Worm (Caenorhabditis elegans) whole organism, L4 larva: ENCODE measurements around the gene F14F9.4.

ENCODE experiments used
- F49E8.2 ChIP-seq: sonication (generic microtip); optimal IDR thresholded peaks from 2 replicates; lab custom pipeline; 2016; ENCODE audit warnings: missing compliant biosample characterization, mild to moderate bottlenecking, missing genetic modification characterization, borderline replicate concordance
- T26A8.4 ChIP-seq: fragments of 200-800 bp; sonication (Bioruptor generic); IDR thresholded peaks from 2 replicates; pipeline ENCODE4 v1.3.6; 2022; ENCODE audit warnings: missing genetic modification characterization, missing compliant biosample characterization
- Y105C5A.15 ChIP-seq: fragments of 200-800 bp; sonication (Bioruptor generic); IDR thresholded peaks from 2 replicates; pipeline ENCODE4 v1.3.6; 2022; ENCODE audit warnings: missing genetic modification characterization, missing compliant biosample characterization
- Y5F2A.4 ChIP-seq: fragments of 200-800 bp; sonication (Bioruptor generic); optimal IDR thresholded peaks from 2 replicates; lab custom pipeline; 2018; ENCODE audit warnings: mild to moderate bottlenecking, missing genetic modification characterization, missing compliant biosample characterization
- ZK337.2 ChIP-seq: fragments of 200-800 bp; sonication (Bioruptor generic); IDR thresholded peaks from 2 replicates; pipeline ENCODE4 v1.3.6; 2022; ENCODE audit warnings: missing genetic modification reagents, missing genetic modification characterization, missing compliant biosample characterization
- aha-1 ChIP-seq: fragments of 150-350 bp; peaks from one replicate; lab custom pipeline; 2014; ENCODE audit warnings: missing biosample characterization, missing genetic modification characterization
- aly-2 ChIP-seq: sonication (generic microtip); optimal IDR thresholded peaks from 2 replicates; lab custom pipeline; 2018; ENCODE audit warnings: missing biosample characterization, missing genetic modification characterization
- arid-1 ChIP-seq: fragments of 200-800 bp; sonication (Bioruptor generic); conservative IDR thresholded peaks from 2 replicates; pipeline ENCODE4 v1.3.6; 2022; ENCODE audit warnings: missing genetic modification reagents, missing genetic modification characterization, missing compliant biosample characterization
- ceh-20 ChIP-seq: fragments of 200-800 bp; sonication (Bioruptor generic); IDR thresholded peaks from 2 replicates; pipeline ENCODE4 v1.3.6; 2022; ENCODE audit warnings: missing genetic modification reagents, missing genetic modification characterization, missing compliant biosample characterization
- ceh-32 ChIP-seq: sonication (generic microtip); optimal IDR thresholded peaks from 2 replicates; lab custom pipeline; 2016; ENCODE audit warnings: mild to moderate bottlenecking, missing genetic modification characterization, missing compliant biosample characterization; ENCODE audit not compliant: poor library complexity
- ceh-44 ChIP-seq: fragments of 200-800 bp; sonication (Bioruptor generic); IDR thresholded peaks from 2 replicates; pipeline ENCODE4 v1.3.6; 2022; ENCODE audit warnings: missing genetic modification reagents, missing genetic modification characterization, missing compliant biosample characterization
- ceh-62 ChIP-seq: sonication (generic microtip); optimal IDR thresholded peaks from 2 replicates; lab custom pipeline; 2017; ENCODE audit warnings: missing biosample characterization, missing genetic modification characterization
- daf-12 ChIP-seq: fragments of 150-350 bp; optimal IDR thresholded peaks from 2 replicates; lab custom pipeline; 2014; ENCODE audit warnings: missing biosample characterization, missing genetic modification reagents, missing genetic modification characterization
- daf-16 ChIP-seq, 3 experiments: sonication (generic microtip); optimal IDR thresholded peaks; 2 replicates each; lab custom pipeline; 2016 to 2017; ENCODE audit warnings: missing genetic modification characterization in 3 of 3, missing genetic modification reagents in 3 of 3, mild to moderate bottlenecking in 2 of 3, missing compliant biosample characterization in 2 of 3, missing biosample characterization in 1 of 3, moderate library complexity in 1 of 3
- daf-8 ChIP-seq: fragments of 200-800 bp; sonication (Bioruptor generic); IDR thresholded peaks from 2 replicates; pipeline ENCODE4 v1.3.6; 2022; ENCODE audit warnings: missing genetic modification characterization, missing compliant biosample characterization
- dpl-1 ChIP-seq: fragments of 150-350 bp; optimal IDR thresholded peaks from 2 replicates; lab custom pipeline; 2014; ENCODE audit warnings: missing biosample characterization, missing genetic modification reagents, missing genetic modification characterization
- dve-1 ChIP-seq: sonication (generic microtip); optimal IDR thresholded peaks from 2 replicates; lab custom pipeline; 2017; ENCODE audit warnings: antibody characterized with exemption, mild to moderate bottlenecking, missing genetic modification characterization, missing compliant biosample characterization; ENCODE audit not compliant: insufficient read depth
- fkh-10 ChIP-seq: fragments of 150-350 bp; optimal IDR thresholded peaks from 2 replicates; lab custom pipeline; 2014; ENCODE audit warnings: missing biosample characterization, missing genetic modification reagents, missing genetic modification characterization
- fos-1 ChIP-seq: fragments of 150-350 bp; optimal IDR thresholded peaks from 2 replicates; lab custom pipeline; 2014; ENCODE audit warnings: missing biosample characterization, missing genetic modification characterization
- hlh-30 ChIP-seq: sonication (generic microtip); optimal IDR thresholded peaks from 2 replicates; lab custom pipeline; 2017; ENCODE audit warnings: antibody characterized with exemption, mild to moderate bottlenecking, missing genetic modification characterization, missing compliant biosample characterization; ENCODE audit not compliant: insufficient read depth
- lim-7 ChIP-seq: fragments of 200-800 bp; sonication (Bioruptor generic); IDR thresholded peaks from 2 replicates; pipeline ENCODE4 v1.3.6; 2022; ENCODE audit warnings: missing genetic modification characterization, missing compliant biosample characterization
- lir-3 ChIP-seq: sonication (generic microtip); optimal IDR thresholded peaks from 2 replicates; lab custom pipeline; 2016; ENCODE audit warnings: mild to moderate bottlenecking, missing genetic modification characterization, missing compliant biosample characterization
- mdl-1 ChIP-seq, 2 experiments: fragments of 150-350 bp in 1 of 2; sonication (generic microtip) in 1 of 2; optimal IDR thresholded peaks; 2 replicates each; lab custom pipeline; 2014 to 2017; ENCODE audit warnings: missing biosample characterization in 2 of 2, missing genetic modification characterization in 2 of 2
- mes-2 ChIP-seq: sonication (generic microtip); optimal IDR thresholded peaks from 2 replicates; lab custom pipeline; 2016; ENCODE audit warnings: missing genotype, mild to moderate bottlenecking, missing genetic modification characterization, missing compliant biosample characterization; ENCODE audit not compliant: poor library complexity, severe bottlenecking
- mxl-2 ChIP-seq: fragments of 200-800 bp; sonication (Bioruptor generic); conservative IDR thresholded peaks from 2 replicates; pipeline ENCODE4 v1.3.6; 2022; ENCODE audit warnings: missing genetic modification reagents, missing genetic modification characterization, missing compliant biosample characterization
- nhr-111 ChIP-seq: fragments of 200-800 bp; sonication (Bioruptor generic); optimal IDR thresholded peaks from 2 replicates; lab custom pipeline; 2018; ENCODE audit warnings: mild to moderate bottlenecking, missing genetic modification characterization, missing compliant biosample characterization
- nhr-28 ChIP-seq: fragments of 150-350 bp; optimal IDR thresholded peaks from 2 replicates; lab custom pipeline; 2014; ENCODE audit warnings: missing biosample characterization, missing genetic modification characterization
- pha-4 ChIP-seq, 2 experiments: fragments of 150-350 bp in 1 of 2; fragments of 200-800 bp in 1 of 2; sonication (Bioruptor generic) in 1 of 2; IDR thresholded peaks in 1 of 2; optimal IDR thresholded peaks in 1 of 2; 2 replicates each; pipeline versions ENCODE4 v1.3.6 to Lab custom; 2014 to 2022; ENCODE audit warnings: missing genetic modification characterization in 2 of 2, missing genetic modification reagents in 2 of 2, missing biosample characterization in 1 of 2, missing compliant biosample characterization in 1 of 2
- pqm-1 ChIP-seq: sonication (generic microtip); optimal IDR thresholded peaks from 2 replicates; lab custom pipeline; 2017; ENCODE audit warnings: missing biosample characterization, missing genetic modification characterization
- saeg-2 ChIP-seq: fragments of 200-800 bp; sonication (Bioruptor generic); IDR thresholded peaks from 2 replicates; pipeline ENCODE4 v1.3.6; 2022; ENCODE audit warnings: missing genetic modification reagents, missing genetic modification characterization, missing compliant biosample characterization
- unc-39 ChIP-seq: sonication (generic microtip); optimal IDR thresholded peaks from 2 replicates; lab custom pipeline; 2017; ENCODE audit warnings: missing biosample characterization, missing genetic modification characterization
- unc-62 ChIP-seq, 3 experiments: fragments of 150-350 bp in 1 of 3; sonication (generic microtip); optimal IDR thresholded peaks in 2 of 3; peaks in 1 of 3; 1 replicate in 1 of 3; 2 replicates in 2 of 3; lab custom pipeline; 2014 to 2017; ENCODE audit warnings: missing biosample characterization in 3 of 3, missing genetic modification characterization in 3 of 3, missing genetic modification reagents in 3 of 3, missing genotype in 1 of 3
- vab-7 ChIP-seq: fragments of 200-800 bp; sonication (Bioruptor generic); IDR thresholded peaks from 2 replicates; pipeline ENCODE4 v1.3.6; 2022; ENCODE audit warnings: missing genetic modification reagents, missing genetic modification characterization, missing compliant biosample characterization
- zag-1 ChIP-seq: fragments of 150-350 bp; optimal IDR thresholded peaks from 2 replicates; lab custom pipeline; 2014; ENCODE audit warnings: missing biosample characterization, missing genetic modification characterization
- zfp-2 ChIP-seq: sonication (generic microtip); optimal IDR thresholded peaks from 2 replicates; lab custom pipeline; 2016; ENCODE audit warnings: mild to moderate bottlenecking, missing genetic modification characterization, missing compliant biosample characterization

The F14F9.4 gene

DNA sequence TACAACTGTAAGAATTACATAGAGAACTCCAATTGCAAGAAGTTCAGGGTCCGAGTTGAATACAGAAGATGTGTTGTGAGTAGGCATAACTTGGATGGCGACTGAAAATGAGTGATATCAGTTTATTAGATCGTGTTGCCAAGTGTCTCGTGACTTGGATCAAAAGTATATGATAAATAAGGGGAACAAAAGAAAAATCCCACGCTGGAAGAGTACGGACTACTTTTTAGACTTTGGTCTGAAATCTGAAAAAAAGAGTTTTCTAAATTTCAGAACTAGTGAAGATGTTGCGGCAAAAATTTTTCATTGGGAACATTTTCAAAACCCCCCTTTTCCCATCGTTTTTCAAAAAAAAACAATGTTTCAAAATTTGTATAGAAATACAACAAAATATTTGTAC is 37.0 kb downstream of the F14F9.4 start, which contains the start of gene srt-64:
Gene srt-64, minus strand, starts transcription at position 101 of the 400 bp plus-strand sequence.
- TF ChIP-seq fkh-10 (GFP tag; lab: Kevin White, UChicago) (no peak), pha-4 (GFP tag; IDR thresholded peaks at IDR 0.05; lab: Robert Waterston, UW) (no peak), pha-4 (tag; optimal IDR thresholded peaks at IDR 0.05; lab: Kevin White, UChicago) (no peak), unc-62 (GFP tag; optimal IDR thresholded peaks at IDR 0.05 in 1 of 2; lab: Kevin White, UChicago) (peak in 1 of 2 experiments; percentile 25), unc-62 (tag; optimal IDR thresholded peaks at IDR 0.05; lab: Kevin White, UChicago) (no peak), F49E8.2 (tag; lab: Kevin White, UChicago) (no peak), zfp-2 (tag; lab: Kevin White, UChicago) (no peak), pqm-1 (tag; lab: Kevin White, UChicago) (no peak)
- TF ChIP-seq, all 104 proteins: peak for 1

DNA sequence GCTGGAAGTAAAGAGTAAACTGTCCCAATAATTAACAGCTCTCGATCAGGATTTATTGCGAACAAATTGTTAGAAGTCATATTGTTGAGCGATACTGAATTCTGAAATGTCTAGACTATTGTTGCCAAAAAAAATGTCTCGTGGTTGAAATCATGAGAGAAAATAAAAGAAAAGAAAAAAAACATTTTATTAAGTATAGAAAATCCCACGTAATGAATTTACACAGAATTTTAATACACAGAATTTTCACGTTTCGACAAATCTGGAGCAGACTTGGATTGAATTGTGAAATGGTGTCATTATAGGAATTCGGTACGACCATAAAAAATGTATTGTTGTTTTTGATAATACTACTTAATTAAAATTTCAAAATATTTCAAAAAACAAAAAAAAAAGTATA is 40.3 kb downstream of the F14F9.4 start, which contains the start of gene srt-65:
Gene srt-65, minus strand, starts transcription at position 101 of the 400 bp plus-strand sequence.
- no peak for TF ChIP-seq fos-1 (tag; lab: Kevin White, UChicago)
- no peak for TF ChIP-seq vab-7 (GFP tag; lab: Robert Waterston, UW)
- TF ChIP-seq ceh-20 (GFP tag; lab: Robert Waterston, UW) = no peak
- no peak for TF ChIP-seq arid-1 (GFP tag; lab: Robert Waterston, UW)
- no peak for TF ChIP-seq saeg-2 (GFP tag; lab: Robert Waterston, UW)
- TF ChIP-seq pqm-1 (tag; lab: Kevin White, UChicago) = no peak
- TF ChIP-seq aly-2 = no peak

- TF ChIP-seq dve-1 (peak; percentile 40), dpl-1 (GFP tag; lab: Kevin White, UChicago) (no peak), lir-3 (no peak), zag-1 (tag; lab: Kevin White, UChicago) (no peak), mxl-2 (GFP tag; lab: Robert Waterston, UW) (no peak), aha-1 (tag; lab: Kevin White, UChicago) (peak; percentile 77), T26A8.4 (GFP tag; lab: Robert Waterston, UW) (no peak), ZK337.2 (no peak), nhr-111 (GFP tag; lab: Kevin White, UChicago) (no peak), nhr-28 (tag; lab: Kevin White, UChicago) (peak; percentile 85), pha-4 (GFP tag; IDR thresholded peaks at IDR 0.05; lab: Robert Waterston, UW) (no peak), pha-4 (tag; optimal IDR thresholded peaks at IDR 0.05; lab: Kevin White, UChicago) (no peak), Y105C5A.15 (GFP tag; lab: Robert Waterston, UW) (no peak), Y5F2A.4 (GFP tag; lab: Kevin White, UChicago) (no peak)
Measured at ce11 chrV:5177209-5177608, 44.7 kb downstream of the F14F9.4 start, which contains the start of gene ugt-51. ugt-51 (minus strand) TSS chrV:5177309.

DNA sequence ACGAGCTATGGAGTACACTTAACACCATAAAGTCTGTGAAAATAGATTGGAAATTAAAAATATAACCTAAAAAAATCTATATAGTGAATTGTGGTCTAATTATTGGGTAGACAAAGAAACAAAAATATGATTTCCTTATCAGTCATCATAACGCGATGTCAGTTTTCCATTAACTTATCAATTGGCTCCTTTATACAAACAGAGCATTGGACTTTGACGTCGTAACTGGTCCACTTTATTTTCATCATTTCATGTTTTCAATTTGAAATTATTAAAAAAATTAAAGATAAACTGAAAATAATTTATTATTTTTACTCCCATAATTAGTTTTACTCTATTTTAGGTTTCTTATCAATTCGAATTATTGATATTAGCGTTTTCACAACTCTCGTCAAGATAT is 45.5 kb downstream of the F14F9.4 start:
- TF ChIP-seq ceh-62 (tag; lab: Kevin White, UChicago) (no peak), unc-39 (tag; lab: Kevin White, UChicago) (no peak), nhr-28 (tag; lab: Kevin White, UChicago) (peak; percentile 38), daf-16 (GFP tag; optimal IDR thresholded peaks at IDR 0.05; lab: Kevin White, UChicago) (no peak), daf-16 (tag; optimal IDR thresholded peaks at IDR 0.05; lab: Kevin White, UChicago) (peak; percentile 78), dve-1 (peak; percentile 46), lir-3 (no peak), hlh-30 (tag; lab: Kevin White, UChicago) (no peak)
- TF ChIP-seq, all 104 proteins: peak for 3

DNA sequence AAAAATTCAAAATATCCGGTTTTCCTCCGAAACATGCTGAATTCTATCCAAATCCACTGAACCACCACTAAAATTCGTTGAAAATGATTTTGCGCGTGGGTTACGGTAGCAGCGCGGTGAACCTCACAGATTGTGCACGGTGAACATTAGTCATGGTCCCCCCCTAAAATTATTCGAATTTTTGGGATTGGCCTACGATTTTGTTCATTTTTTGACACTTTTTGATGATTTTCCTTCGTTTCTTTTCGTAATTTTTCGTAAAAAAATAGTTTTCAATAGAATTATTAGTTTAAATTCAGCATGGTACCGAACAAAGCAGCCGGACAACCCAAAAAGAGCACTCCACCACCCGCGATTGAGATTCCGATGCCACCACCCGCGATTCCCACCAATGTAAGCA is 49.1 kb downstream of the F14F9.4 start, which contains the start of gene C03A7.2:
Gene C03A7.2, plus strand, starts transcription at position 301 of the 400 bp plus-strand sequence.
- no peak for TF ChIP-seq lim-7 (GFP tag; lab: Robert Waterston, UW)
- TF ChIP-seq Y5F2A.4 (GFP tag; lab: Kevin White, UChicago) = no peak
- TF ChIP-seq daf-12 = no peak
- no peak for TF ChIP-seq daf-8 (GFP tag; lab: Robert Waterston, UW)
- no peak for TF ChIP-seq mdl-1 (tag; optimal IDR thresholded peaks at IDR 0.05; lab: Kevin White, UChicago)
- TF ChIP-seq ceh-44 (GFP tag; lab: Robert Waterston, UW) = no peak
- no peak for TF ChIP-seq ceh-32 (tag; lab: Kevin White, UChicago)
- TF ChIP-seq mes-2 (tag; lab: Kevin White, UChicago) = no peak
- TF ChIP-seq, all 104 proteins: peak for 0
